Fruit fly (Drosophila melanogaster) whole organism, pupa: ENCODE results near the gene Gagr.
A peak's percentile ranks its signal among the peaks of the same experiment; 100 is the strongest.

Experiments
- CG10348 ChIP-seq: fragments of 200-800 bp; sonication (Bioruptor generic); IDR thresholded peaks from 2 replicates; pipeline ENCODE4 v1.3.6; 2022; ENCODE audit warnings: missing biosample characterization, missing genetic modification characterization
- CG12605 ChIP-seq: fragments of 200-800 bp; sonication (Bioruptor generic); IDR thresholded peaks from 2 replicates; pipeline ENCODE4 v1.3.6; 2022; ENCODE audit warnings: missing biosample characterization, missing genetic modification characterization
- CG13204 ChIP-seq: fragments of 200-800 bp; sonication (Bioruptor generic); optimal IDR thresholded peaks from 2 replicates; lab custom pipeline; 2018; ENCODE audit warnings: missing biosample characterization, mild to moderate bottlenecking, missing genetic modification characterization, moderate library complexity
- CG14655 ChIP-seq: fragments of 200-800 bp; sonication (Bioruptor generic); optimal IDR thresholded peaks from 3 replicates; lab custom pipeline; 2017; ENCODE audit warnings: mild to moderate bottlenecking, missing biosample characterization, missing genetic modification reagents, missing genetic modification characterization
- CG15710 ChIP-seq: fragments of 200-800 bp; sonication (Bioruptor generic); optimal IDR thresholded peaks from 2 replicates; lab custom pipeline; 2018; ENCODE audit warnings: missing biosample characterization, mild to moderate bottlenecking, missing genetic modification characterization, moderate library complexity
- CG17806 ChIP-seq: fragments of 200-800 bp; sonication (Bioruptor generic); optimal IDR thresholded peaks from 2 replicates; lab custom pipeline; 2018; ENCODE audit warnings: missing biosample characterization, mild to moderate bottlenecking, missing genetic modification characterization, moderate library complexity
- CG32121 ChIP-seq: fragments of 200-800 bp; sonication (Bioruptor generic); IDR thresholded peaks from 2 replicates; pipeline ENCODE4 v1.3.6; 2022; ENCODE audit warnings: missing biosample characterization, missing genetic modification characterization
- CG34367 ChIP-seq: fragments of 200-800 bp; sonication (Bioruptor generic); optimal IDR thresholded peaks from 2 replicates; lab custom pipeline; 2018; ENCODE audit warnings: missing biosample characterization, mild to moderate bottlenecking, missing genetic modification characterization
- CG4496 ChIP-seq: fragments of 200-800 bp; sonication (Bioruptor generic); IDR thresholded peaks from 3 replicates; pipeline ENCODE4 v1.3.6; 2022; ENCODE audit warnings: missing biosample characterization, missing genetic modification characterization
- CG8159 ChIP-seq: fragments of 200-800 bp; sonication (Bioruptor generic); optimal IDR thresholded peaks from 3 replicates; lab custom pipeline; 2018; ENCODE audit warnings: missing biosample characterization, mild to moderate bottlenecking, missing genetic modification characterization, moderate library complexity
- CG8301 ChIP-seq: fragments of 200-800 bp; sonication (Bioruptor generic); optimal IDR thresholded peaks from 2 replicates; lab custom pipeline; 2018; ENCODE audit warnings: missing biosample characterization, mild to moderate bottlenecking, missing genetic modification characterization
- CG9948 ChIP-seq: fragments of 200-800 bp; sonication (Bioruptor generic); optimal IDR thresholded peaks from 2 replicates; lab custom pipeline; 2018; ENCODE audit warnings: missing biosample characterization, mild to moderate bottlenecking, missing genetic modification characterization, moderate library complexity
- D1 ChIP-seq: fragments of 200-800 bp; sonication (Bioruptor generic); optimal IDR thresholded peaks from 2 replicates; lab custom pipeline; 2018; ENCODE audit warnings: missing biosample characterization, mild to moderate bottlenecking, missing genetic modification characterization, moderate library complexity
- EcR ChIP-seq: fragments of 200-800 bp; sonication (Bioruptor generic); optimal IDR thresholded peaks from 3 replicates; lab custom pipeline; 2019; ENCODE audit warnings: missing biosample characterization, missing genetic modification characterization, mild to moderate bottlenecking, moderate library complexity, missing genetic modification reagents
- Ets98B ChIP-seq: fragments of 200-800 bp; sonication (Bioruptor generic); IDR thresholded peaks from 2 replicates; pipeline ENCODE4 v1.3.6; 2022; ENCODE audit warnings: missing biosample characterization, missing genetic modification characterization
- Pif1A ChIP-seq: fragments of 200-800 bp; sonication (Bioruptor generic); optimal IDR thresholded peaks from 3 replicates; lab custom pipeline; 2016; ENCODE audit warnings: missing biosample characterization, missing genetic modification characterization
- Pif1B ChIP-seq: fragments of 200-800 bp; sonication (Bioruptor generic); optimal IDR thresholded peaks from 3 replicates; lab custom pipeline; 2016; ENCODE audit warnings: missing biosample characterization, missing genetic modification characterization
- Snoo ChIP-seq: fragments of 200-800 bp; sonication (Bioruptor generic); optimal IDR thresholded peaks from 3 replicates; lab custom pipeline; 2017; ENCODE audit warnings: missing biosample characterization, mild to moderate bottlenecking, missing genetic modification characterization, inconsistent platforms
- fd96Ca ChIP-seq: fragments of 200-800 bp; sonication (Bioruptor generic); IDR thresholded peaks from 3 replicates; pipeline ENCODE4 v1.3.6; 2022; ENCODE audit warnings: missing biosample characterization, missing genetic modification characterization
- gl ChIP-seq: fragments of 200-800 bp; sonication (Bioruptor generic); optimal IDR thresholded peaks from 2 replicates; lab custom pipeline; 2018; ENCODE audit warnings: missing biosample characterization, mild to moderate bottlenecking, missing genetic modification characterization
- rn ChIP-seq: fragments of 200-800 bp; sonication (Bioruptor generic); IDR thresholded peaks from 2 replicates; pipeline ENCODE4 v1.3.6; 2022; ENCODE audit warnings: missing biosample characterization, missing genetic modification characterization

The Gagr gene

dm6 chr3L:16409440-16410233 is 15.3 kb downstream of the Gagr start:
- peak; percentile 90 for TF ChIP-seq EcR (GFP tag; lab: Kevin White, UChicago)
- peak; percentile 18 for TF ChIP-seq D1 (tag; lab: Kevin White, UChicago)
- no peak for TF ChIP-seq CG13204 (GFP tag; lab: Kevin White, UChicago)

- peak; percentile 83 for TF ChIP-seq CG8159 (tag; lab: Kevin White, UChicago)
- 0 out of 2 replicates have a peak, but pooled peaks have one; percentile 16 for TF ChIP-seq CG10348 (GFP tag; lab: Robert Waterston, UW)
- peak; percentile 78 for TF ChIP-seq EcR (GFP tag; lab: Kevin White, UChicago)
- peak; percentile 68 for TF ChIP-seq CG13204 (GFP tag; lab: Kevin White, UChicago)
- TF ChIP-seq Ets98B (GFP tag; lab: Robert Waterston, UW), result peak; percentile 86
- TF ChIP-seq CG15710 (tag; lab: Kevin White, UChicago), result peak; percentile 85
- TF ChIP-seq Snoo (tag; lab: Kevin White, UChicago), result peak; percentile 75
- TF ChIP-seq CG14655, result peak; percentile 87
- TF ChIP-seq CG8301 (tag; lab: Kevin White, UChicago), result peak; percentile 81
- peak; percentile 80 for TF ChIP-seq CG34367 (tag; lab: Kevin White, UChicago)
- 0 out of 2 replicates have a peak, but pooled peaks have one; percentile 43 for TF ChIP-seq CG12605 (GFP tag; lab: Robert Waterston, UW)
- peak; percentile 64 for TF ChIP-seq CG32121 (GFP tag; lab: Robert Waterston, UW)
- TF ChIP-seq D1 (tag; lab: Kevin White, UChicago), result no peak
- peak; percentile 81; the same call in 2 of the 3 replicates for TF ChIP-seq fd96Ca
- peak; percentile 72 for TF ChIP-seq CG9948
- TF ChIP-seq Pif1B, result peak; percentile 89
- peak; percentile 88 for TF ChIP-seq CG17806 (tag; lab: Kevin White, UChicago)
- peak; percentile 94 for TF ChIP-seq Pif1A (GFP tag; lab: Kevin White, UChicago)
- peak; percentile 75 for TF ChIP-seq gl
- peak; percentile 45; the same call in 1 of the 2 replicates for TF ChIP-seq rn (GFP tag; lab: Robert Waterston, UW)
- peak; percentile 84 for TF ChIP-seq CG4496
- TF ChIP-seq, all 21 proteins: peak for 20
Measured at dm6 chr3L:16410234-16411119, 16.1 kb downstream of the Gagr start.

- TF ChIP-seq Pif1B (peak; percentile 59), Snoo (tag; lab: Kevin White, UChicago) (peak; percentile 50), CG12605 (GFP tag; lab: Robert Waterston, UW) (0 out of 2 replicates have a peak, but pooled peaks have one; percentile 52), CG17806 (tag; lab: Kevin White, UChicago) (no peak), fd96Ca (0 out of 3 replicates have a peak, but pooled peaks have one; percentile 9), EcR (GFP tag; lab: Kevin White, UChicago) (peak; percentile 75), CG34367 (tag; lab: Kevin White, UChicago) (peak; percentile 54), CG10348 (GFP tag; lab: Robert Waterston, UW) (no peak), D1 (tag; lab: Kevin White, UChicago) (no peak), CG8301 (tag; lab: Kevin White, UChicago) (no peak), gl (peak; percentile 22), CG15710 (tag; lab: Kevin White, UChicago) (no peak), CG13204 (GFP tag; lab: Kevin White, UChicago) (no peak), rn (GFP tag; lab: Robert Waterston, UW) (no peak), Ets98B (GFP tag; lab: Robert Waterston, UW) (peak; percentile 62; the same call in 1 of the 2 replicates), CG14655 (no peak), CG32121 (GFP tag; lab: Robert Waterston, UW) (peak; percentile 49; the same call in 1 of the 2 replicates), CG9948 (no peak), CG8159 (tag; lab: Kevin White, UChicago) (peak; percentile 38), Pif1A (GFP tag; lab: Kevin White, UChicago) (no peak), CG4496 (peak; percentile 56)
Measured at dm6 chr3L:16411566-16411965, 17.2 kb downstream of the Gagr start, which contains the start of gene fax. fax (minus strand) TSS chr3L:16411828.

- TF ChIP-seq CG8159 (tag; lab: Kevin White, UChicago) (no peak), CG15710 (tag; lab: Kevin White, UChicago) (no peak), Pif1A (GFP tag; lab: Kevin White, UChicago) (no peak), CG4496 (no peak), rn (GFP tag; lab: Robert Waterston, UW) (no peak), Ets98B (GFP tag; lab: Robert Waterston, UW) (no peak), Snoo (tag; lab: Kevin White, UChicago) (no peak), CG10348 (GFP tag; lab: Robert Waterston, UW) (no peak), D1 (tag; lab: Kevin White, UChicago) (no peak)
Measured at dm6 chr3L:16412394-16412950, 18.1 kb downstream of the Gagr start, which contains the start of gene Serinc. Serinc (plus strand) TSS chr3L:16412722.
